Worm (Caenorhabditis elegans) whole organism, L3 larva: ENCODE measurements around the gene ZK154.6.

Experiments
- R02D3.7 ChIP-seq: fragments of 150-350 bp; optimal IDR thresholded peaks from 2 replicates; lab custom pipeline; 2014; ENCODE audit warnings: missing biosample characterization, missing genetic modification characterization
- aly-2 ChIP-seq: fragments of 150-350 bp; optimal IDR thresholded peaks from 2 replicates; lab custom pipeline; 2014; ENCODE audit warnings: missing biosample characterization, missing genetic modification characterization
- ceh-82 ChIP-seq: fragments of 150-350 bp; optimal IDR thresholded peaks from 2 replicates; lab custom pipeline; 2014; ENCODE audit warnings: missing biosample characterization, missing genetic modification characterization
- elt-1 ChIP-seq: fragments of 150-350 bp; optimal IDR thresholded peaks from 2 replicates; lab custom pipeline; 2014; ENCODE audit warnings: missing biosample characterization, missing genetic modification characterization
- fkh-10 ChIP-seq: sonication (generic microtip); optimal IDR thresholded peaks from 2 replicates; lab custom pipeline; 2017; ENCODE audit warnings: missing biosample characterization, missing genetic modification reagents, missing genetic modification characterization
- hmg-11 ChIP-seq: sonication (generic microtip); optimal IDR thresholded peaks from 2 replicates; lab custom pipeline; 2016; ENCODE audit warnings: missing genetic modification characterization, missing compliant biosample characterization
- nhr-11 ChIP-seq: fragments of 150-350 bp; optimal IDR thresholded peaks from 2 replicates; lab custom pipeline; 2014; ENCODE audit warnings: missing biosample characterization, missing genetic modification characterization
- nhr-12 ChIP-seq: fragments of 150-350 bp; optimal IDR thresholded peaks from 2 replicates; lab custom pipeline; 2014; ENCODE audit warnings: missing biosample characterization, missing genetic modification characterization
- zag-1 ChIP-seq: fragments of 150-350 bp; optimal IDR thresholded peaks from 2 replicates; lab custom pipeline; 2014; ENCODE audit warnings: missing biosample characterization, missing genetic modification characterization

DNA sequence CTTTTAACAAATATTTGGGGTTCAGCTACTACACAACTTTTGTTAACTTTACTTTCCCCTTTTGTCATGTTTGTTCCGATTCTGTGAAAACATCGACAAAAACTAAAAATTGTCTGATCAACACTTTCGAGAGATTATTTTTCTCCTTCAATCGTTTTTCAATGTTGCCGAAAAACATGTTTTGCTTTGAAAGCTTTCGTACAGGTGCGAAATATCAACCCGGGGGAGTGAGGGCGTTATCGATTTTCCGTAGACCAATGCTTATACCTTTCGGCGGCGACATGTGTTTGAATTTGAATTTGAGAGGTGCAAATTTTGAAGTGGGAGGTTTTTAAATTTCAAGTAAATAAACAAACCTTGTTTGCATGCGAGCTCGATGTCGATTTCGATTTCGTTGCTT is 15.0 kb upstream of the ZK154.6 start:
- TF ChIP-seq elt-1 (tag; lab: Kevin White, UChicago) (no peak), R02D3.7 (tag; lab: Kevin White, UChicago) (no peak), zag-1 (no peak), aly-2 (no peak), hmg-11 (tag; lab: Kevin White, UChicago) (no peak), fkh-10 (no peak), ceh-82 (tag; lab: Kevin White, UChicago) (no peak), nhr-11 (tag; lab: Kevin White, UChicago) (no peak), nhr-12 (no peak)
